Worm (Caenorhabditis elegans) whole organism, midembryonic: Measurements from ENCODE around the gene C54C6.5.

ENCODE experiments used
- T22C8.4 ChIP-seq: fragments of 200-800 bp; sonication (Bioruptor generic); IDR thresholded peaks from 2 replicates; pipeline ENCODE4 v1.3.6; 2022; ENCODE audit warnings: missing genetic modification characterization, missing compliant biosample characterization
- cog-1 ChIP-seq: sonication (generic microtip); optimal IDR thresholded peaks from 2 replicates; lab custom pipeline; 2016; ENCODE audit warnings: missing genetic modification characterization, missing compliant biosample characterization
- flt-1 ChIP-seq: fragments of 200-800 bp; sonication (Bioruptor generic); IDR thresholded peaks from 2 replicates; pipeline ENCODE4 v1.3.6; 2022; ENCODE audit warnings: missing genetic modification characterization, missing compliant biosample characterization
- klf-2 ChIP-seq: fragments of 200-800 bp; sonication (Bioruptor generic); conservative IDR thresholded peaks from 2 replicates; pipeline ENCODE4 v1.3.6; 2022; ENCODE audit warnings: missing genetic modification reagents, missing genetic modification characterization, missing compliant biosample characterization
- med-1 ChIP-seq: sonication (generic microtip); optimal IDR thresholded peaks from 2 replicates; lab custom pipeline; 2017; ENCODE audit warnings: missing genetic modification characterization, mild to moderate bottlenecking, missing compliant biosample characterization, antibody characterized with exemption, missing genetic modification reagents; ENCODE audit not compliant: insufficient read depth
- ref-1 ChIP-seq: fragments of 200-800 bp; sonication (Bioruptor generic); conservative IDR thresholded peaks from 2 replicates; pipeline ENCODE4 v1.3.6; 2022; ENCODE audit warnings: missing genetic modification reagents, missing genetic modification characterization, missing compliant biosample characterization
- tab-1 ChIP-seq: fragments of 200-800 bp; sonication (Bioruptor generic); IDR thresholded peaks from 2 replicates; pipeline ENCODE4 v1.3.6; 2022; ENCODE audit warnings: missing genetic modification characterization, missing compliant biosample characterization
- ztf-23 ChIP-seq: fragments of 200-800 bp; sonication (Bioruptor generic); IDR thresholded peaks from 2 replicates; pipeline ENCODE4 v1.3.6; 2022; ENCODE audit warnings: missing genetic modification reagents, missing genetic modification characterization, missing compliant biosample characterization
- ztf-29 ChIP-seq: fragments of 200-800 bp; sonication (Bioruptor generic); IDR thresholded peaks from 2 replicates; pipeline ENCODE4 v1.3.6; 2022; ENCODE audit warnings: missing genetic modification reagents, missing genetic modification characterization, missing compliant biosample characterization

DNA sequence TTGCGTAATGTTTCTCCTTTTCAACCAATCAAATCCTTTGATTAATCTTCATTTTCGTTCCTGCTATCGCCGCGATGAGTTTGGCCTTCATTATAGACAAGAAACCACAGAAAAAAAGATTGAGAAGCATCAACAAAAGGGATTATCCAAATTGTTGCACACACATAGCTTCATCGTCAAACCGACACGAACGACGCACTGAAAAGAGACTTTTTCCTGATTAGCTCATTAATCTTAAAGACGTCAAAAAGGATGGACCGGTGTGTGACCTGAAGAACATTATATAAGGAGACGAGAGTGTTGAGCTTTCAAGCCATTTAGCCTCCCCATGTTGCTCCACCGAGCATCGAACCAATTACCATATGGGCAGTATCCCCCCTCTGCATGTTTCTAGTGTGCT is 20.1 kb upstream of the C54C6.5 start:
- TF ChIP-seq klf-2 (GFP tag; lab: Robert Waterston, UW), result no peak
- no peak for TF ChIP-seq med-1 (GFP tag; lab: Kevin White, UChicago)
- no peak for TF ChIP-seq flt-1 (GFP tag; lab: Robert Waterston, UW)
- TF ChIP-seq tab-1 (GFP tag; lab: Robert Waterston, UW), result no peak
- TF ChIP-seq ztf-23 (GFP tag; lab: Robert Waterston, UW), result no peak
- no peak for TF ChIP-seq ztf-29 (GFP tag; lab: Robert Waterston, UW)
- no peak for TF ChIP-seq T22C8.4 (GFP tag; lab: Robert Waterston, UW)
- no peak for TF ChIP-seq cog-1
- no peak for TF ChIP-seq ref-1 (GFP tag; lab: Robert Waterston, UW)
